Fruit fly (Drosophila melanogaster) whole organism: Measurements from ENCODE around the gene TwdlD.

Source experiments
- Dll ChIP-seq: fragments of >200 bp; optimal IDR thresholded peaks from 2 replicates; lab custom pipeline; 2017
- EcR ChIP-seq, 2 experiments: fragments of >200 bp; optimal IDR thresholded peaks; 2 replicates each; lab custom pipeline; 2017; ENCODE audit warnings: missing biosample characterization in 2 of 2, missing genetic modification characterization in 2 of 2, missing genetic modification reagents in 2 of 2
- usp ChIP-seq: fragments of >200 bp; optimal IDR thresholded peaks from 2 replicates; lab custom pipeline; 2017; ENCODE audit warnings: missing biosample characterization, missing genetic modification characterization, mixed read lengths

DNA sequence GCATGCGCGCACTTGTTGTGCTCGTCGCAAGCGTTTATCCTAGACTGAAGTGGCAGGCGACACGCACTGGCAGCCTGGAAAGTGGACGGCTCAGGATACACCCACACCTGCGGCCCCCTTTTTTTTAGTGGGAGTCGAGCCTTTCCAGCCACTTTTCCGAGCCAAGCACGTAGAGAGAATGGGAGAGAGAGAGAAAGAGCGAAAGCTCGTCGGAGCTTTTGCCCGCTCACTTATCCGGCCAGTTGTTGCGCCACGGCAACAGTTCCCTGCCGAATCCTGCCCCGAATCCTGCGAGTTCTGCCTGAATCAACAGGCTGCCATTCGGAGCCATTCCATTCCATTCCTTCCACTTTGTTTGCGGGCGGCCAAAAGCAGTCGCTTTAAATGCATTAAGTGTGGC is 42.1 kb downstream of the TwdlD start, which contains the start of gene beat-VII:
- TF ChIP-seq usp (GFP tag; lab: Kevin White, UChicago) (no peak), EcR (GFP tag; optimal IDR thresholded peaks at IDR 0.05; lab: Kevin White, UChicago) (no peak), Dll (lab: Kevin White, UChicago) (no peak)
